ENCODE assay signal across 1 fruit fly cellular context in genomic region chrX:9499994-9500804, dm6.
TF ChIP-seq lines count a peak whose summit lies in the region.

mgl (minus strand) TSS chrX:9500129.

TF ChIP-seq in whole organism, embryonic, 481 proteins besides CTCF, POLR2A, EP300 and RAD21 (continued from another document and continues in another):
- TF ChIP-seq CG4730 (GFP tag; IDR thresholded peaks at IDR 0.05; lab: Robert Waterston, UW) = peak; percentile 15; the same call in 1 of the 2 replicates
- TF ChIP-seq GATAe (GFP tag; conservative IDR thresholded peaks at IDR 0.05; lab: Robert Waterston, UW) = no peak
- peak; percentile 48; the same call in 1 of the 3 replicates for TF ChIP-seq CG7357 (GFP tag; IDR thresholded peaks at IDR 0.05; lab: Robert Waterston, UW)
- peak; percentile 32; the same call in 1 of the 2 replicates for TF ChIP-seq E2f2 (GFP tag; IDR thresholded peaks at IDR 0.05; lab: Robert Waterston, UW)
- peak; percentile 57 for TF ChIP-seq abd-A (tag; optimal IDR thresholded peaks at IDR 0.05; lab: Kevin White, UChicago)
- peak; percentile 21; the same call in 1 of the 2 replicates for TF ChIP-seq CG13287 (GFP tag; IDR thresholded peaks at IDR 0.05; lab: Robert Waterston, UW; ENCODE audit: partially characterized antibody)
- TF ChIP-seq Hr3 (GFP tag; optimal IDR thresholded peaks at IDR 0.05; lab: Kevin White, UChicago) = peak; percentile 84
- no peak for TF ChIP-seq CG11085 (GFP tag; IDR thresholded peaks at IDR 0.05; lab: Robert Waterston, UW)
- peak; percentile 24 for TF ChIP-seq CG8089 (GFP tag; optimal IDR thresholded peaks at IDR 0.05; lab: Kevin White, UChicago)
- no peak; the same call in 1 of the 2 replicates for TF ChIP-seq Awh (GFP tag; IDR thresholded peaks at IDR 0.05; lab: Robert Waterston, UW)
- TF ChIP-seq tap (tag; optimal IDR thresholded peaks at IDR 0.05; lab: Kevin White, UChicago) = no peak
- TF ChIP-seq gro (GFP tag; optimal IDR thresholded peaks at IDR 0.05; lab: Kevin White, UChicago) = peak; percentile 41
- TF ChIP-seq her (GFP tag; optimal IDR thresholded peaks at IDR 0.05; lab: Kevin White, UChicago) = no peak
- TF ChIP-seq bcd (GFP tag; optimal IDR thresholded peaks at IDR 0.05; lab: Kevin White, UChicago) = peak; percentile 81
- TF ChIP-seq CG17328 (GFP tag; IDR thresholded peaks at IDR 0.05; lab: Robert Waterston, UW) = peak; percentile 57
- TF ChIP-seq eve (GFP tag; optimal IDR thresholded peaks at IDR 0.05; lab: Kevin White, UChicago) = peak in 1 of 2 experiments; percentile 94
- no peak for TF ChIP-seq CG4328 (GFP tag; optimal IDR thresholded peaks at IDR 0.05; lab: Kevin White, UChicago)
- TF ChIP-seq CG4707 (GFP tag; optimal IDR thresholded peaks at IDR 0.05; lab: Kevin White, UChicago) = no peak
- peak; percentile 53 for TF ChIP-seq Lhr (GFP tag; optimal IDR thresholded peaks at IDR 0.05; lab: Kevin White, UChicago)
- no peak; the same call in 1 of the 2 replicates for TF ChIP-seq peb (GFP tag; IDR thresholded peaks at IDR 0.05; lab: Robert Waterston, UW)
- TF ChIP-seq Hmr (GFP tag; optimal IDR thresholded peaks at IDR 0.05; lab: Kevin White, UChicago) = peak; percentile 85
- TF ChIP-seq NfI (GFP tag; optimal IDR thresholded peaks at IDR 0.05; lab: Kevin White, UChicago) = peak; percentile 55
- TF ChIP-seq sens-2 (GFP tag; IDR thresholded peaks at IDR 0.05; lab: Robert Waterston, UW) = no peak
- TF ChIP-seq CG15514 (GFP tag; optimal IDR thresholded peaks at IDR 0.05; lab: Kevin White, UChicago) = no peak
- peak; percentile 67 for TF ChIP-seq ATbp (GFP tag; optimal IDR thresholded peaks at IDR 0.05; lab: Kevin White, UChicago)
- peak; percentile 86 for TF ChIP-seq CG3838 (GFP tag; optimal IDR thresholded peaks at IDR 0.05; lab: Kevin White, UChicago)
- TF ChIP-seq CG4424 (GFP tag; optimal IDR thresholded peaks at IDR 0.05; lab: Kevin White, UChicago) = peak; percentile 81
- no peak for TF ChIP-seq CG2129 (GFP tag; IDR thresholded peaks at IDR 0.05; lab: Robert Waterston, UW; ENCODE audit: partially characterized antibody)
- TF ChIP-seq emc (GFP tag; optimal IDR thresholded peaks at IDR 0.05; lab: Kevin White, UChicago) = no peak
- peak; percentile 56 for TF ChIP-seq CG6854 (GFP tag; optimal IDR thresholded peaks at IDR 0.05; lab: Kevin White, UChicago)
- TF ChIP-seq sr (GFP tag; IDR thresholded peaks at IDR 0.05; lab: Robert Waterston, UW) = peak; percentile 46; the same call in 1 of the 3 replicates
- TF ChIP-seq p53 (GFP tag; optimal IDR thresholded peaks at IDR 0.05; lab: Kevin White, UChicago) = no peak
- TF ChIP-seq Mes4 (GFP tag; optimal IDR thresholded peaks at IDR 0.05; lab: Kevin White, UChicago) = peak; percentile 37
- TF ChIP-seq CG18476 (GFP tag; optimal IDR thresholded peaks at IDR 0.05; lab: Kevin White, UChicago) = peak; percentile 78
- TF ChIP-seq Scr (GFP tag; IDR thresholded peaks at IDR 0.05; lab: Robert Waterston, UW; ENCODE audit: partially characterized antibody) = no peak; the same call in 1 of the 2 replicates
- TF ChIP-seq CG1603 (tag; optimal IDR thresholded peaks at IDR 0.05; lab: Kevin White, UChicago) = peak; percentile 61
- TF ChIP-seq CG31224 (GFP tag; IDR thresholded peaks at IDR 0.05; lab: Robert Waterston, UW) = no peak
- no peak for TF ChIP-seq bowl (GFP tag; IDR thresholded peaks at IDR 0.05; lab: Robert Waterston, UW)
- TF ChIP-seq croc (GFP tag; conservative IDR thresholded peaks at IDR 0.05; lab: Robert Waterston, UW) = peak; percentile 59; the same call in 2 of the 3 replicates
- TF ChIP-seq dati (GFP tag; IDR thresholded peaks at IDR 0.05; lab: Robert Waterston, UW) = no peak
- TF ChIP-seq BEAF-32 (GFP tag; optimal IDR thresholded peaks at IDR 0.05; lab: Kevin White, UChicago) = no peak
- peak; percentile 72 for TF ChIP-seq CG2120 (GFP tag; optimal IDR thresholded peaks at IDR 0.05; lab: Kevin White, UChicago)
- TF ChIP-seq CG1832 (GFP tag; optimal IDR thresholded peaks at IDR 0.05; lab: Kevin White, UChicago) = no peak
- TF ChIP-seq vvl (GFP tag; IDR thresholded peaks at IDR 0.05; lab: Robert Waterston, UW) = peak; percentile 49; the same call in 1 of the 2 replicates
- TF ChIP-seq Ada2b (GFP tag; IDR thresholded peaks at IDR 0.05; lab: Robert Waterston, UW) = 0 out of 2 replicates have a peak, but pooled peaks have one; percentile 28
- TF ChIP-seq hkb (optimal IDR thresholded peaks at IDR 0.05; lab: Kevin White, UChicago) = no peak
- peak; percentile 59 for TF ChIP-seq hkb (GFP tag; IDR thresholded peaks at IDR 0.05; lab: Robert Waterston, UW)
- peak; percentile 24 for TF ChIP-seq Sry-β (GFP tag; optimal IDR thresholded peaks at IDR 0.05; lab: Kevin White, UChicago)
- peak; percentile 63 for TF ChIP-seq CG10654 (GFP tag; optimal IDR thresholded peaks at IDR 0.05; lab: Kevin White, UChicago)
- no peak for TF ChIP-seq CG9215 (GFP tag; IDR thresholded peaks at IDR 0.05; lab: Robert Waterston, UW)
- TF ChIP-seq CG12219 (GFP tag; optimal IDR thresholded peaks at IDR 0.05; lab: Kevin White, UChicago) = peak; percentile 62
- TF ChIP-seq gsb-n (tag; optimal IDR thresholded peaks at IDR 0.05; lab: Kevin White, UChicago) = peak; percentile 76
- TF ChIP-seq CG10321 (GFP tag; IDR thresholded peaks at IDR 0.05; lab: Robert Waterston, UW) = no peak
- peak; percentile 14; the same call in 1 of the 2 replicates for TF ChIP-seq rib (GFP tag; IDR thresholded peaks at IDR 0.05; lab: Robert Waterston, UW)
- TF ChIP-seq CG34224 (GFP tag; IDR thresholded peaks at IDR 0.05; lab: Robert Waterston, UW; ENCODE audit: partially characterized antibody) = 0 out of 3 replicates have a peak, but pooled peaks have one; percentile 19
- TF ChIP-seq CG10979 (tag; optimal IDR thresholded peaks at IDR 0.05; lab: Kevin White, UChicago) = peak; percentile 87
- TF ChIP-seq Mrtf (GFP tag; IDR thresholded peaks at IDR 0.05; lab: Robert Waterston, UW) = 0 out of 3 replicates have a peak, but pooled peaks have one; percentile 34
- TF ChIP-seq Dp (GFP tag; optimal IDR thresholded peaks at IDR 0.05; lab: Kevin White, UChicago) = no peak
- 0 out of 2 replicates have a peak, but pooled peaks have one; percentile 8 for TF ChIP-seq gt (GFP tag; IDR thresholded peaks at IDR 0.05; lab: Robert Waterston, UW)
- peak; percentile 82 for TF ChIP-seq CG16815 (GFP tag; optimal IDR thresholded peaks at IDR 0.05; lab: Kevin White, UChicago)
- TF ChIP-seq Hand (GFP tag; optimal IDR thresholded peaks at IDR 0.05; lab: Kevin White, UChicago) = no peak
- peak; percentile 59 for TF ChIP-seq CG6654 (GFP tag; optimal IDR thresholded peaks at IDR 0.05; lab: Kevin White, UChicago)
- TF ChIP-seq Nf-YA (GFP tag; IDR thresholded peaks at IDR 0.05; lab: Robert Waterston, UW) = no peak
- TF ChIP-seq CG1602 (GFP tag; optimal IDR thresholded peaks at IDR 0.05; lab: Kevin White, UChicago) = peak; percentile 77
- TF ChIP-seq dmrt11E (tag; optimal IDR thresholded peaks at IDR 0.05; lab: Kevin White, UChicago) = peak; percentile 88
- TF ChIP-seq kah (GFP tag; optimal IDR thresholded peaks at IDR 0.05; lab: Kevin White, UChicago) = no peak
- TF ChIP-seq gsb (GFP tag; IDR thresholded peaks at IDR 0.05; lab: Robert Waterston, UW) = no peak
- TF ChIP-seq CG5245 (GFP tag; optimal IDR thresholded peaks at IDR 0.05; lab: Kevin White, UChicago) = peak; percentile 43
- TF ChIP-seq MESR4 (GFP tag; optimal IDR thresholded peaks at IDR 0.05; lab: Kevin White, UChicago) = no peak
- TF ChIP-seq ase (GFP tag; IDR thresholded peaks at IDR 0.05; lab: Robert Waterston, UW) = no peak; the same call in 2 of the 3 replicates
- peak; percentile 20 for TF ChIP-seq CG13894 (tag; optimal IDR thresholded peaks at IDR 0.05; lab: Kevin White, UChicago)
- no peak for TF ChIP-seq sima (GFP tag; optimal IDR thresholded peaks at IDR 0.05; lab: Kevin White, UChicago)
- no peak for TF ChIP-seq inv (GFP tag; IDR thresholded peaks at IDR 0.05; lab: Robert Waterston, UW; ENCODE audit: partially characterized antibody)
- TF ChIP-seq Bgb (GFP tag; IDR thresholded peaks at IDR 0.05; lab: Robert Waterston, UW; ENCODE audit: partially characterized antibody) = peak; percentile 63
- TF ChIP-seq slp2 (GFP tag; optimal IDR thresholded peaks at IDR 0.05; lab: Kevin White, UChicago) = peak; percentile 64
- peak; percentile 85 to 93 for TF ChIP-seq bsh (GFP tag; optimal IDR thresholded peaks at IDR 0.05; lab: Kevin White, UChicago)
- TF ChIP-seq Vsx1 (GFP tag; optimal IDR thresholded peaks at IDR 0.05; lab: Kevin White, UChicago) = peak; percentile 37
- peak; percentile 70 for TF ChIP-seq Usf (GFP tag; optimal IDR thresholded peaks at IDR 0.05; lab: Kevin White, UChicago)
- peak; percentile 57 to 87 for TF ChIP-seq dpn (GFP tag; optimal IDR thresholded peaks at IDR 0.05; lab: Kevin White, UChicago)
- TF ChIP-seq row (GFP tag; IDR thresholded peaks at IDR 0.05; lab: Robert Waterston, UW) = peak; percentile 62; the same call in 2 of the 3 replicates
- peak; percentile 8 for TF ChIP-seq CG10543 (GFP tag; optimal IDR thresholded peaks at IDR 0.05; lab: Kevin White, UChicago)
- TF ChIP-seq CG33213 (GFP tag; optimal IDR thresholded peaks at IDR 0.05; lab: Kevin White, UChicago) = peak; percentile 25
- TF ChIP-seq CG7786 (GFP tag; optimal IDR thresholded peaks at IDR 0.05; lab: Kevin White, UChicago) = peak; percentile 40
- no peak for TF ChIP-seq otp (GFP tag; IDR thresholded peaks at IDR 0.05; lab: Robert Waterston, UW)
- no peak for TF ChIP-seq CG10431 (GFP tag; optimal IDR thresholded peaks at IDR 0.05; lab: Kevin White, UChicago)
- TF ChIP-seq HmgZ (tag; optimal IDR thresholded peaks at IDR 0.05; lab: Kevin White, UChicago) = no peak
- peak; percentile 36 for TF ChIP-seq HLH3B (GFP tag; IDR thresholded peaks at IDR 0.05; lab: Robert Waterston, UW)
- no peak; the same call in 1 of the 2 replicates for TF ChIP-seq CG3847 (GFP tag; IDR thresholded peaks at IDR 0.05; lab: Robert Waterston, UW)
- TF ChIP-seq CG8281 (tag; optimal IDR thresholded peaks at IDR 0.05; lab: Kevin White, UChicago) = no peak
- peak; percentile 61 for TF ChIP-seq kni (GFP tag; optimal IDR thresholded peaks at IDR 0.05; lab: Kevin White, UChicago)
- peak; percentile 44 for TF ChIP-seq CG4617 (GFP tag; optimal IDR thresholded peaks at IDR 0.05; lab: Kevin White, UChicago; ENCODE audit: borderline replicate concordance)
- no peak for TF ChIP-seq Opbp (GFP tag; IDR thresholded peaks at IDR 0.05; lab: Robert Waterston, UW; ENCODE audit: partially characterized antibody)
- no peak for TF ChIP-seq CG7963 (GFP tag; IDR thresholded peaks at IDR 0.05; lab: Robert Waterston, UW; ENCODE audit: partially characterized antibody)
- peak; percentile 48; the same call in 1 of the 2 replicates for TF ChIP-seq E2f1 (GFP tag; IDR thresholded peaks at IDR 0.05; lab: Robert Waterston, UW)
- TF ChIP-seq chinmo (GFP tag; IDR thresholded peaks at IDR 0.05; lab: Robert Waterston, UW; ENCODE audit: partially characterized antibody) = peak; percentile 73; the same call in 3 of the 4 replicates
- TF ChIP-seq usp (GFP tag; optimal IDR thresholded peaks at IDR 0.05; lab: Kevin White, UChicago) = no peak
- TF ChIP-seq CG9437 (GFP tag; optimal IDR thresholded peaks at IDR 0.05; lab: Kevin White, UChicago) = peak; percentile 75
- TF ChIP-seq pho (GFP tag; optimal IDR thresholded peaks at IDR 0.05; lab: Kevin White, UChicago) = peak; percentile 72
- TF ChIP-seq CG1529 (GFP tag; optimal IDR thresholded peaks at IDR 0.05; lab: Kevin White, UChicago) = peak; percentile 75
- TF ChIP-seq Taf1 (GFP tag; IDR thresholded peaks at IDR 0.05; lab: Robert Waterston, UW) = no peak
- TF ChIP-seq CG42726 (GFP tag; IDR thresholded peaks at IDR 0.05; lab: Robert Waterston, UW; ENCODE audit: partially characterized antibody) = peak; percentile 51; the same call in 1 of the 2 replicates
- TF ChIP-seq CG15269 (tag; optimal IDR thresholded peaks at IDR 0.05; lab: Kevin White, UChicago) = peak; percentile 62
- no peak for TF ChIP-seq CG11696 (GFP tag; IDR thresholded peaks at IDR 0.05; lab: Robert Waterston, UW)
- peak; percentile 85 for TF ChIP-seq fd96Cb (tag; optimal IDR thresholded peaks at IDR 0.05; lab: Kevin White, UChicago)
- TF ChIP-seq CG15601 (tag; optimal IDR thresholded peaks at IDR 0.05; lab: Kevin White, UChicago) = peak; percentile 63
- no peak for TF ChIP-seq CG6175 (GFP tag; IDR thresholded peaks at IDR 0.05; lab: Robert Waterston, UW)
- no peak for TF ChIP-seq CG16813 (GFP tag; IDR thresholded peaks at IDR 0.05; lab: Robert Waterston, UW; ENCODE audit: partially characterized antibody)
- peak; percentile 52 for TF ChIP-seq pnt (GFP tag; optimal IDR thresholded peaks at IDR 0.05; lab: Kevin White, UChicago)
- TF ChIP-seq CG18764 (GFP tag; optimal IDR thresholded peaks at IDR 0.05; lab: Kevin White, UChicago) = peak; percentile 61
- TF ChIP-seq CG6813 (GFP tag; optimal IDR thresholded peaks at IDR 0.05; lab: Kevin White, UChicago) = peak; percentile 41
- TF ChIP-seq zfh1 (GFP tag; IDR thresholded peaks at IDR 0.05; lab: Robert Waterston, UW) = 0 out of 3 replicates have a peak, but pooled peaks have one; percentile 56
- TF ChIP-seq CG7372 (GFP tag; IDR thresholded peaks at IDR 0.05; lab: Robert Waterston, UW) = no peak
- no peak for TF ChIP-seq NK7.1 (GFP tag; optimal IDR thresholded peaks at IDR 0.05; lab: Kevin White, UChicago)
- TF ChIP-seq dm (GFP tag; optimal IDR thresholded peaks at IDR 0.05; lab: Kevin White, UChicago) = peak; percentile 39
- TF ChIP-seq Gug (GFP tag; IDR thresholded peaks at IDR 0.05; lab: Robert Waterston, UW) = peak; percentile 50
- no peak for TF ChIP-seq hbn (GFP tag; IDR thresholded peaks at IDR 0.05; lab: Robert Waterston, UW; ENCODE audit: partially characterized antibody)
- TF ChIP-seq CG7839 (tag; optimal IDR thresholded peaks at IDR 0.05; lab: Kevin White, UChicago) = peak; percentile 83
- peak; percentile 76 for TF ChIP-seq tin (GFP tag; optimal IDR thresholded peaks at IDR 0.05; lab: Kevin White, UChicago)
- TF ChIP-seq dmrt99B (tag; optimal IDR thresholded peaks at IDR 0.05; lab: Kevin White, UChicago) = peak; percentile 87
- peak; percentile 22 for TF ChIP-seq Dip3 (GFP tag; optimal IDR thresholded peaks at IDR 0.05; lab: Kevin White, UChicago)
- peak; percentile 35 for TF ChIP-seq shn (GFP tag; optimal IDR thresholded peaks at IDR 0.05; lab: Kevin White, UChicago)
- TF ChIP-seq gcm2 (GFP tag; optimal IDR thresholded peaks at IDR 0.05; lab: Kevin White, UChicago) = peak; percentile 49
- TF ChIP-seq ssp (GFP tag; IDR thresholded peaks at IDR 0.05; lab: Robert Waterston, UW) = peak; percentile 41; the same call in 1 of the 2 replicates
- peak; percentile 80 for TF ChIP-seq grau (tag; optimal IDR thresholded peaks at IDR 0.05; lab: Kevin White, UChicago)
- no peak for TF ChIP-seq ac (GFP tag; optimal IDR thresholded peaks at IDR 0.05; lab: Kevin White, UChicago)
- peak; percentile 67 for TF ChIP-seq Camta (GFP tag; optimal IDR thresholded peaks at IDR 0.05; lab: Kevin White, UChicago)
- no peak for TF ChIP-seq MTF-1 (GFP tag; optimal IDR thresholded peaks at IDR 0.05; lab: Kevin White, UChicago; ENCODE audit: borderline replicate concordance)
